Worm (Caenorhabditis elegans): ENCODE results near the gene F17C11.22.

Gene F17C11.22

DNA sequence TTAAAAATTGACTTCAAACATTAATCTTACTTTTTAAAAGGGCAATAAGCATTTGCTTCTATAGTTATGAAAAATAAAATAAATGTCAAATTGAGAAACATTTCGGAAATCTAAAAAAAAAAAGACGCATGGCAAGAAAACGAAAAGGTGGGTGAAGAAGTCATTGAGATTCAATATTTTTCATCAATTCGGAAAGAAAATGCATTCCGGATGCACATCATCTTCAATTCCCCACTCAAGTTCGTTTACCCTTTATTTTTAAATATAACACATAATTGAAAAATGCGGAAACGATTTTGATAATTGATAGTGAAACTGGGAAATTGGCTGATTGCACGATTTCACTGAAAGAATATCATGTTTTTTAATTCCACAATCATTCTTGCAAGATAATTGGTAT is 32.5 kb upstream of the F17C11.22 start, which contains the start of gene F53B7.4:
Gene F53B7.4, minus strand, starts transcription at position 101 of the 400 bp plus-strand sequence.
- TF ChIP-seq sdz-12 (GFP tag; optimal IDR thresholded peaks at IDR 0.05) (no peak), D1046.2 (GFP tag; IDR thresholded peaks at IDR 0.05) (no peak), fkh-10 (GFP tag; optimal IDR thresholded peaks at IDR 0.05) (no peak), ceh-32 (tag; optimal IDR thresholded peaks at IDR 0.05; ENCODE audit: poor library complexity) (no peak), lin-38 (GFP tag; IDR thresholded peaks at IDR 0.05) (no peak), unc-130 (GFP tag; optimal IDR thresholded peaks at IDR 0.05) (no peak), saeg-2 (GFP tag; IDR thresholded peaks at IDR 0.05) (no peak), T26A8.4 (GFP tag; IDR thresholded peaks at IDR 0.05) (no peak), mdl-1 (tag; optimal IDR thresholded peaks at IDR 0.05) (no peak), zip-11 (GFP tag; IDR thresholded peaks at IDR 0.05) (no peak), ztf-11 (tag; optimal IDR thresholded peaks at IDR 0.05) (no peak), skn-1 (tag; optimal IDR thresholded peaks at IDR 0.05) (no peak), nhr-6 (tag; optimal IDR thresholded peaks at IDR 0.05) (no peak), hif-1 (tag; optimal IDR thresholded peaks at IDR 0.05) (no peak), ctbp-1 (GFP tag; IDR thresholded peaks at IDR 0.05) (no peak), daf-12 (tag; optimal IDR thresholded peaks at IDR 0.05) (no peak), F37D6.2 (tag; optimal IDR thresholded peaks at IDR 0.05) (no peak), lin-1 (GFP tag; IDR thresholded peaks at IDR 0.05) (no peak)

DNA sequence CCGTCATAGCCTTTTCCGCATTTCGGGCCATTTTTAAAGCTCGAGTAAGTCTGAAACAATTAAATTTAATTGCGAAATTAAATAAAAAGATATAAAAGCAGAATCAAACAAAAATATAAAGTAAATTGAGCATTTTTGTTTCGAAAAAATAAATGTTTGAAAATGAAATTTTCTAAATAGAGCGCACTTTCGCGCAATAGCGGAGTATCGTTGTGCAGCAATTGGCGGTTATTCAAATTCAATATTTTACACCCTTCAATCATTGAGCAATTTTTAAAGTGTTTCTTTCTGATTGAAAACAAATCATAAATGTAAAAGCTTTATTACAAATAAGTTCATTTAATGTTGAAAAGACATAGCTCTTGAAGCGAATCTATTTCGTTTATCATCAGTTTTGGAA is 30.7 kb upstream of the F17C11.22 start, which contains the start of gene isy-1:
Gene isy-1, minus strand, starts transcription at position 50 of the 400 bp plus-strand sequence.
- TF ChIP-seq Y75B8A.6 (GFP tag; IDR thresholded peaks at IDR 0.05) = no peak
- TF ChIP-seq madf-9 (GFP tag; conservative IDR thresholded peaks at IDR 0.05) = no peak
- no peak for TF ChIP-seq zip-2 (tag; optimal IDR thresholded peaks at IDR 0.05)
- peak; percentile 60 for TF ChIP-seq nhr-77 (tag; optimal IDR thresholded peaks at IDR 0.05)
- no peak for TF ChIP-seq pha-4 (GFP tag; IDR thresholded peaks at IDR 0.05)
- peak; percentile 13 for TF ChIP-seq pha-4 (tag; optimal IDR thresholded peaks at IDR 0.05)
- TF ChIP-seq unc-39 (tag; optimal IDR thresholded peaks at IDR 0.05) = no peak
- TF ChIP-seq F10B5.3 (tag; optimal IDR thresholded peaks at IDR 0.05) = no peak
- TF ChIP-seq nhr-28 (tag; optimal IDR thresholded peaks at IDR 0.05) = peak; percentile 53
- peak; percentile 96 for TF ChIP-seq T20F7.1 (GFP tag; optimal IDR thresholded peaks at IDR 0.05)
- peak in 1 of 2 experiments; percentile 86 for TF ChIP-seq lsy-2 (tag; optimal IDR thresholded peaks at IDR 0.05)
- TF ChIP-seq jun-1 (tag; optimal IDR thresholded peaks at IDR 0.05) = no peak
- peak; percentile 70 for TF ChIP-seq nhr-6 (tag; optimal IDR thresholded peaks at IDR 0.05)
- peak; percentile 86 for TF ChIP-seq Y48G9A.11 (GFP tag; IDR thresholded peaks at IDR 0.05)
- TF ChIP-seq snpc-1.2 (GFP tag; IDR thresholded peaks at IDR 0.05) = no peak
- TF ChIP-seq lin-38 (GFP tag; IDR thresholded peaks at IDR 0.05) = peak; percentile 89
- TF ChIP-seq dpl-1 (GFP tag; optimal IDR thresholded peaks at IDR 0.05) = peak; percentile 94
- peak; percentile 16 for TF ChIP-seq rbr-2 (tag; optimal IDR thresholded peaks at IDR 0.05)
- TF ChIP-seq dmd-6 (GFP tag; IDR thresholded peaks at IDR 0.05) = no peak
- TF ChIP-seq F26F4.8 (GFP tag; conservative IDR thresholded peaks at IDR 0.05) = no peak
- no peak for TF ChIP-seq daf-12 (tag; optimal IDR thresholded peaks at IDR 0.05)
- TF ChIP-seq ces-1 (GFP tag; optimal IDR thresholded peaks at IDR 0.05) = peak; percentile 32
- no peak for TF ChIP-seq mep-1 (tag; optimal IDR thresholded peaks at IDR 0.05)
- TF ChIP-seq snpc-4 (tag; optimal IDR thresholded peaks at IDR 0.05) = no peak
- TF ChIP-seq hmg-1.1 (GFP tag; IDR thresholded peaks at IDR 0.05) = 0 out of 2 replicates have a peak, but pooled peaks have one; percentile 18
- no peak for TF ChIP-seq tra-1 (GFP tag; IDR thresholded peaks at IDR 0.05)
- TF ChIP-seq hlh-30 (tag; optimal IDR thresholded peaks at IDR 0.05; ENCODE audit: insufficient read depth) = peak; percentile 54
- TF ChIP-seq egl-27 (tag; optimal IDR thresholded peaks at IDR 0.05) = no peak
- TF ChIP-seq lin-15B (tag; optimal IDR thresholded peaks at IDR 0.05) = peak; percentile 34
- no peak for TF ChIP-seq nhr-25 (tag; optimal IDR thresholded peaks at IDR 0.05; ENCODE audit: borderline replicate concordance, insufficient read depth)
- TF ChIP-seq daf-16 (GFP tag; optimal IDR thresholded peaks at IDR 0.05) = no peak
- peak; percentile 19 for TF ChIP-seq daf-16 (tag; optimal IDR thresholded peaks at IDR 0.05)
- TF ChIP-seq gei-8 (GFP tag; optimal IDR thresholded peaks at IDR 0.05) = no peak
- TF ChIP-seq dve-1 (tag; optimal IDR thresholded peaks at IDR 0.05; ENCODE audit: insufficient read depth) = no peak

All from whole organism, L4 larva.